Fruit fly (Drosophila melanogaster) whole organism, embryonic: Measurements from ENCODE around the gene Pcyt1.

Experiments
- Aef1 ChIP-seq: fragments of 200-800 bp; sonication (Bioruptor generic); IDR thresholded peaks from 3 replicates; pipeline ENCODE4 v1.3.6; 2022; ENCODE audit warnings: missing biosample characterization, missing genetic modification characterization
- CG10147 ChIP-seq: fragments of 200-800 bp; sonication (Bioruptor generic); optimal IDR thresholded peaks from 2 replicates; lab custom pipeline; 2019; ENCODE audit warnings: missing biosample characterization, mild to moderate bottlenecking, missing genetic modification characterization, moderate library complexity
- CG10209 ChIP-seq: fragments of 200-800 bp; sonication (Bioruptor generic); optimal IDR thresholded peaks from 3 replicates; lab custom pipeline; 2017; ENCODE audit warnings: missing biosample characterization, mild to moderate bottlenecking, missing genetic modification characterization, missing genetic modification reagents
- CG10267 ChIP-seq: fragments of 200-800 bp; sonication (Bioruptor generic); optimal IDR thresholded peaks from 2 replicates; lab custom pipeline; 2018; ENCODE audit warnings: missing biosample characterization, mild to moderate bottlenecking, missing genetic modification characterization, moderate library complexity
- CG10654 ChIP-seq: fragments of 200-800 bp; sonication (Bioruptor generic); optimal IDR thresholded peaks from 2 replicates; lab custom pipeline; 2016; ENCODE audit warnings: missing biosample characterization, missing genetic modification characterization
- CG11504 ChIP-seq: fragments of 200-800 bp; sonication (Bioruptor generic); optimal IDR thresholded peaks from 3 replicates; lab custom pipeline; 2019; ENCODE audit warnings: missing biosample characterization, mild to moderate bottlenecking, missing genetic modification characterization, moderate library complexity
- CG12659 ChIP-seq: fragments of 200-800 bp; sonication (Bioruptor generic); optimal IDR thresholded peaks from 3 replicates; lab custom pipeline; 2017; ENCODE audit warnings: mild to moderate bottlenecking, missing biosample characterization, missing genetic modification reagents, missing genetic modification characterization
- CG15011 ChIP-seq: fragments of 200-800 bp; sonication (Bioruptor generic); optimal IDR thresholded peaks from 3 replicates; lab custom pipeline; 2018; ENCODE audit warnings: missing biosample characterization, mild to moderate bottlenecking, missing genetic modification characterization
- CG15479 ChIP-seq: fragments of 200-800 bp; sonication (Bioruptor generic); optimal IDR thresholded peaks from 3 replicates; lab custom pipeline; 2019; ENCODE audit warnings: missing biosample characterization, mild to moderate bottlenecking, missing genetic modification characterization, moderate library complexity
- CG15696 ChIP-seq: fragments of 200-800 bp; sonication (Bioruptor generic); optimal IDR thresholded peaks from 2 replicates; lab custom pipeline; 2019; ENCODE audit warnings: missing biosample characterization, mild to moderate bottlenecking, missing genetic modification characterization, moderate library complexity
- CG17328 ChIP-seq: fragments of 200-800 bp; sonication (Bioruptor generic); IDR thresholded peaks from 2 replicates; pipeline ENCODE4 v1.3.6; 2022; ENCODE audit warnings: missing biosample characterization, missing genetic modification characterization
- CG17802 ChIP-seq: fragments of 200-800 bp; sonication (Bioruptor generic); optimal IDR thresholded peaks from 2 replicates; lab custom pipeline; 2018; ENCODE audit warnings: missing biosample characterization, mild to moderate bottlenecking, missing genetic modification characterization, moderate library complexity
- CG17829 ChIP-seq: fragments of 200-800 bp; optimal IDR thresholded peaks from 2 replicates; lab custom pipeline; 2019; ENCODE audit warnings: missing biosample characterization, mild to moderate bottlenecking, missing genetic modification characterization, moderate library complexity
- CG4424 ChIP-seq: fragments of 200-800 bp; sonication (Bioruptor generic); optimal IDR thresholded peaks from 3 replicates; lab custom pipeline; 2016; ENCODE audit warnings: missing biosample characterization, missing genetic modification characterization
- CG8924 ChIP-seq: fragments of 200-800 bp; optimal IDR thresholded peaks from 3 replicates; lab custom pipeline; 2019; ENCODE audit warnings: missing biosample characterization, mild to moderate bottlenecking, missing genetic modification characterization, moderate library complexity
- CG9817 ChIP-seq: fragments of 200-800 bp; sonication (Bioruptor generic); optimal IDR thresholded peaks from 2 replicates; lab custom pipeline; 2018; ENCODE audit warnings: missing biosample characterization, mild to moderate bottlenecking, missing genetic modification characterization, moderate library complexity
- CG9932 ChIP-seq: fragments of 200-800 bp; sonication (Bioruptor generic); IDR thresholded peaks from 2 replicates; pipeline ENCODE4 v1.3.6; 2022; ENCODE audit warnings: missing biosample characterization, missing genetic modification characterization
- Camta ChIP-seq: fragments of 200-800 bp; sonication (Bioruptor generic); optimal IDR thresholded peaks from 2 replicates; lab custom pipeline; 2016; ENCODE audit warnings: missing biosample characterization, missing genetic modification characterization
- CrebB ChIP-seq: fragments of 200-800 bp; sonication (Bioruptor generic); optimal IDR thresholded peaks from 3 replicates; lab custom pipeline; 2018; ENCODE audit warnings: missing biosample characterization, mild to moderate bottlenecking, missing genetic modification characterization
- Dbx ChIP-seq: fragments of 200-800 bp; sonication (Bioruptor generic); IDR thresholded peaks from 3 replicates; pipeline ENCODE4 v1.3.6; 2022; ENCODE audit warnings: missing biosample characterization, missing genetic modification characterization
- Dip3 ChIP-seq: fragments of 200-800 bp; sonication (Bioruptor generic); optimal IDR thresholded peaks from 3 replicates; lab custom pipeline; 2016; ENCODE audit warnings: missing biosample characterization, missing genetic modification characterization
- Dref ChIP-seq: fragments of 200-800 bp; sonication (Bioruptor generic); IDR thresholded peaks from 2 replicates; pipeline ENCODE4 v1.3.6; 2022; ENCODE audit warnings: missing biosample characterization, missing genetic modification characterization
- Fer3 ChIP-seq: fragments of 200-800 bp; sonication (Bioruptor generic); optimal IDR thresholded peaks from 2 replicates; lab custom pipeline; 2018; ENCODE audit warnings: missing biosample characterization, mild to moderate bottlenecking, missing genetic modification characterization, moderate library complexity
- Gug ChIP-seq: fragments of 200-800 bp; sonication (Bioruptor generic); IDR thresholded peaks from 4 replicates; pipeline ENCODE4 v1.3.6; 2022; ENCODE audit warnings: missing biosample characterization, missing genetic modification characterization
- Max ChIP-seq: fragments of 200-800 bp; sonication (Bioruptor generic); optimal IDR thresholded peaks from 2 replicates; lab custom pipeline; 2016; ENCODE audit warnings: missing biosample characterization, mild to moderate bottlenecking, missing genetic modification characterization
- NC2α ChIP-seq: fragments of 200-800 bp; sonication (Bioruptor generic); optimal IDR thresholded peaks from 2 replicates; lab custom pipeline; 2016; ENCODE audit warnings: missing biosample characterization, missing genetic modification characterization
- Nf-YA ChIP-seq: fragments of 200-800 bp; sonication (Bioruptor generic); IDR thresholded peaks from 2 replicates; pipeline ENCODE4 v1.3.6; 2022; ENCODE audit warnings: missing biosample characterization, missing genetic modification characterization
- Six4 ChIP-seq: fragments of 200-800 bp; sonication (Bioruptor generic); optimal IDR thresholded peaks from 2 replicates; lab custom pipeline; 2016; ENCODE audit warnings: missing biosample characterization, missing genetic modification characterization
- YL-1 ChIP-seq: fragments of 200-800 bp; sonication (Bioruptor generic); optimal IDR thresholded peaks from 3 replicates; lab custom pipeline; 2017; ENCODE audit warnings: missing biosample characterization, mild to moderate bottlenecking, missing genetic modification characterization
- ato ChIP-seq: fragments of 200-800 bp; sonication (Bioruptor generic); IDR thresholded peaks from 2 replicates; pipeline ENCODE4 v1.3.6; 2022; ENCODE audit warnings: missing biosample characterization, missing genetic modification characterization; ENCODE audit not compliant: partially characterized antibody
- caup ChIP-seq: fragments of 200-800 bp; sonication (Bioruptor generic); optimal IDR thresholded peaks from 3 replicates; lab custom pipeline; 2017; ENCODE audit warnings: missing biosample characterization, mild to moderate bottlenecking, missing genetic modification characterization, moderate library complexity; ENCODE audit not compliant: severe bottlenecking
- dmrt99B ChIP-seq: fragments of 200-800 bp; sonication (Bioruptor generic); optimal IDR thresholded peaks from 2 replicates; lab custom pipeline; 2018; ENCODE audit warnings: missing biosample characterization, mild to moderate bottlenecking, missing genetic modification characterization, moderate library complexity
- fd3F ChIP-seq: fragments of 200-800 bp; sonication (Bioruptor generic); optimal IDR thresholded peaks from 2 replicates; lab custom pipeline; 2018; ENCODE audit warnings: missing biosample characterization, mild to moderate bottlenecking, missing genetic modification characterization, moderate library complexity
- fru ChIP-seq: fragments of >200 bp; optimal IDR thresholded peaks from 2 replicates; lab custom pipeline; 2017
- gce ChIP-seq: fragments of 200-800 bp; sonication (Bioruptor generic); IDR thresholded peaks from 3 replicates; pipeline ENCODE4 v1.3.6; 2022; ENCODE audit warnings: missing biosample characterization, missing genetic modification characterization
- grn ChIP-seq: fragments of 200-800 bp; sonication (Bioruptor generic); optimal IDR thresholded peaks from 3 replicates; lab custom pipeline; 2017; ENCODE audit warnings: missing biosample characterization, missing genetic modification characterization
- gsb ChIP-seq: fragments of 200-800 bp; sonication (Bioruptor generic); IDR thresholded peaks from 2 replicates; pipeline ENCODE4 v1.3.6; 2022; ENCODE audit warnings: missing biosample characterization, missing genetic modification characterization
- mam ChIP-seq: fragments of 200-800 bp; sonication (Bioruptor generic); optimal IDR thresholded peaks from 3 replicates; lab custom pipeline; 2016; ENCODE audit warnings: missing biosample characterization, missing genetic modification characterization
- nerfin-1 ChIP-seq: fragments of 200-800 bp; sonication (Bioruptor generic); optimal IDR thresholded peaks from 3 replicates; lab custom pipeline; 2019; ENCODE audit warnings: missing biosample characterization, mild to moderate bottlenecking, missing genetic modification characterization, moderate library complexity
- nmo ChIP-seq: fragments of 200-800 bp; sonication (Bioruptor generic); optimal IDR thresholded peaks from 2 replicates; lab custom pipeline; 2018; ENCODE audit warnings: missing biosample characterization, mild to moderate bottlenecking, missing genetic modification characterization, moderate library complexity
- otp ChIP-seq: fragments of 200-800 bp; sonication (Bioruptor generic); IDR thresholded peaks from 3 replicates; pipeline ENCODE4, ENCODE4 v1.3.6; 2022; ENCODE audit warnings: missing biosample characterization, missing genetic modification characterization
- pan ChIP-seq, 4 experiments: fragments of >200 bp in 3 of 4; fragments of 200-800 bp in 1 of 4; sonication (Bioruptor generic) in 1 of 4; optimal IDR thresholded peaks in 3 of 4; IDR thresholded peaks in 1 of 4; 2 replicates each; pipeline versions ENCODE4 v1.3.6 to Lab custom; 2017 to 2022; ENCODE audit warnings: missing biosample characterization in 2 of 4, missing genetic modification characterization in 2 of 4, mixed read lengths in 1 of 4
- phol ChIP-seq: fragments of 200-800 bp; sonication (Bioruptor generic); optimal IDR thresholded peaks from 3 replicates; lab custom pipeline; 2018; ENCODE audit warnings: missing biosample characterization, mild to moderate bottlenecking, missing genetic modification characterization, moderate library complexity
- repo ChIP-seq: fragments of 200-800 bp; sonication (Bioruptor generic); optimal IDR thresholded peaks from 2 replicates; lab custom pipeline; 2016; ENCODE audit warnings: missing biosample characterization, missing genetic modification characterization
- so ChIP-seq: fragments of 200-800 bp; sonication (Bioruptor generic); IDR thresholded peaks from 3 replicates; pipeline ENCODE4 v1.3.6; 2022; ENCODE audit warnings: missing biosample characterization, missing genetic modification characterization
- toy ChIP-seq: fragments of 200-800 bp; sonication (Bioruptor generic); IDR thresholded peaks from 2 replicates; pipeline ENCODE4 v1.3.6; 2022; ENCODE audit warnings: missing biosample characterization, missing genetic modification characterization
- unc-4 ChIP-seq: fragments of 200-800 bp; sonication (Bioruptor generic); IDR thresholded peaks from 2 replicates; pipeline ENCODE4 v1.3.6; 2022; ENCODE audit warnings: missing biosample characterization, missing genetic modification characterization; ENCODE audit not compliant: partially characterized antibody
- vvl ChIP-seq: fragments of 200-800 bp; sonication (Bioruptor generic); IDR thresholded peaks from 2 replicates; pipeline ENCODE4 v1.3.6; 2022; ENCODE audit warnings: missing biosample characterization, missing genetic modification characterization
- wdn ChIP-seq: fragments of 200-800 bp; sonication (Bioruptor generic); IDR thresholded peaks from 2 replicates; pipeline ENCODE4 v1.3.6; 2022; ENCODE audit warnings: missing biosample characterization, missing genetic modification characterization

Pcyt1 gene

DNA sequence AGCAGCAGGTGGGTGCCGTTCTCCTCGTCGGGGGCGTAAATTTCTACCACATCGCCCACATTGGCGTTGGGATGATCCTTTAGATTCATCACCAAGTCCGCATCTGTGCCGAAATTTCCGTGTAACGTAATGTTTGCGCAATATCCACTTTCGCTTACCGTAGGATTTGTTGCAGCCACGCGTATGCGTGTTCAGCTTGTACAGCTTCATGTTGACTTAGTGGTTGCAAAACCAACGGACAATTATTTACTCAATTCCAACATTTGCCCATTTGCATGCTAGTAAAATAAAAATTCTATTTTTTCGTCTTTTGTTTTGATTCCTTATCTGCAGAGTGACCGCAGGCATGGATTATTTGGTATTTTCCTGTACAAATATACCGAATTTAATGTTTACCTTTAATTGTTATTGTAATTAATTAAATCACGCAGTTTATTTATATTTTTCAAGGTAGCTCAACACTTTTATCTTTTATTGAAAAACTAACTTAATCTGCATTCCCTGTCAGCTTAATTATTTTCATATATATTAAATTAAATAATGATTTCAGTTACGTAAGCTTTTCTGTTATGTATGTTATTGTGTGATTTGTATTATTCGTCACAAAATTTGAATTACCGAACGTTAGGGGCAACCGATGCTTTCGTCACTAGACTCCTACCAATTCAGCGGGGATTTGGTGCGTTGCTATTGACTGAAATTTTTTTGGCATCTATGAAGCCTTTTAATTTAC is 12.0 kb upstream of the Pcyt1 start, which contains the start of gene Iml1 (continued):
- TF ChIP-seq unc-4 (no peak), Fer3 (tag; lab: Kevin White, UChicago) (no peak), CG10267 (peak; percentile 47), otp (no peak), CG12659 (peak; percentile 30), Gug (GFP tag; lab: Robert Waterston, UW) (peak; percentile 78), CG17829 (peak; percentile 58), CrebB (tag; lab: Kevin White, UChicago) (no peak), toy (GFP tag; lab: Robert Waterston, UW) (0 out of 2 replicates have a peak, but pooled peaks have one; percentile 14), Nf-YA (no peak), grn (no peak), CG15479 (GFP tag; lab: Kevin White, UChicago) (peak; percentile 61), CG9817 (peak; percentile 8), Dbx (GFP tag; lab: Robert Waterston, UW) (no peak), CG4424 (GFP tag; lab: Kevin White, UChicago) (peak; percentile 61), Aef1 (GFP tag; lab: Robert Waterston, UW) (peak; percentile 53; the same call in 2 of the 3 replicates), fru (lab: Kevin White, UChicago) (no peak), fd3F (GFP tag; lab: Kevin White, UChicago) (peak; percentile 39), caup (GFP tag; lab: Kevin White, UChicago) (no peak), wdn (no peak), nmo (GFP tag; lab: Kevin White, UChicago) (peak; percentile 71), Camta (GFP tag; lab: Kevin White, UChicago) (no peak), YL-1 (GFP tag; lab: Kevin White, UChicago) (peak; percentile 43), NC2α (GFP tag; lab: Kevin White, UChicago) (no peak), dmrt99B (tag; lab: Kevin White, UChicago) (no peak), repo (GFP tag; lab: Kevin White, UChicago) (no peak), CG11504 (tag; lab: Kevin White, UChicago) (no peak), gsb (no peak), gce (GFP tag; lab: Robert Waterston, UW) (no peak), vvl (peak; percentile 70), pan (optimal IDR thresholded peaks at IDR 0.05; lab: Kevin White, UChicago) (no peak), pan (GFP tag; optimal IDR thresholded peaks at IDR 0.05 in 1 of 2, IDR thresholded peaks at IDR 0.05 in 1 of 2) (peak in 1 of 2 experiments; percentile 53), CG8924 (tag; lab: Kevin White, UChicago) (peak; percentile 60), CG10209 (no peak), CG10654 (GFP tag; lab: Kevin White, UChicago) (peak; percentile 35), CG15696 (tag; lab: Kevin White, UChicago) (peak; percentile 6), CG10147 (no peak), Six4 (GFP tag; lab: Kevin White, UChicago) (peak; percentile 29), CG9932 (peak; percentile 79), CG15011 (GFP tag; lab: Kevin White, UChicago) (no peak), CG17802 (tag; lab: Kevin White, UChicago) (no peak), nerfin-1 (tag; lab: Kevin White, UChicago) (peak; percentile 60), so (GFP tag; lab: Robert Waterston, UW) (no peak), mam (GFP tag; lab: Kevin White, UChicago) (no peak), ato (no peak), Dref (GFP tag; lab: Robert Waterston, UW) (no peak), Max (GFP tag; lab: Kevin White, UChicago) (no peak), Dip3 (GFP tag; lab: Kevin White, UChicago) (peak; percentile 12), phol (tag; lab: Kevin White, UChicago) (peak; percentile 52), CG17328 (GFP tag; lab: Robert Waterston, UW) (no peak)
